Fruit fly (Drosophila melanogaster) Kc167 (cell line): Measurements from ENCODE around the gene Herc4.
A peak's percentile ranks its signal among the peaks of the same experiment; 100 is the strongest.

Experiments
- Myc ChIP-seq: fragments of >200 bp; optimal IDR thresholded peaks from 2 replicates; lab custom pipeline; 2017; ENCODE audit warnings: missing external identifiers
- Sin3A ChIP-seq: fragments of >200 bp; optimal IDR thresholded peaks from 2 replicates; lab custom pipeline; 2018; ENCODE audit warnings: missing external identifiers
- h ChIP-seq: fragments of >200 bp; optimal IDR thresholded peaks from 3 replicates; lab custom pipeline; 2018; ENCODE audit warnings: missing external identifiers
- insv ChIP-seq: fragments of >200 bp; optimal IDR thresholded peaks from 3 replicates; lab custom pipeline; 2018; ENCODE audit warnings: missing external identifiers
- psq ChIP-seq: fragments of >200 bp; optimal IDR thresholded peaks from 2 replicates; lab custom pipeline; 2017; ENCODE audit warnings: missing external identifiers
- ttk ChIP-seq: sonication (Bioruptor generic); optimal IDR thresholded peaks from 2 replicates; lab custom pipeline; 2017; ENCODE audit warnings: missing external identifiers

Gene Herc4

dm6 chr3L:1323136-1323535 is 9.6 kb downstream of the Herc4 start:
- TF ChIP-seq psq (lab: Kevin White, UChicago) (no peak), insv (lab: Kevin White, UChicago) (no peak)

- TF ChIP-seq psq (lab: Kevin White, UChicago) (no peak), h (no peak), Sin3A (lab: Kevin White, UChicago) (no peak), Myc (lab: Kevin White, UChicago) (no peak), ttk (lab: Kevin White, UChicago) (no peak), insv (lab: Kevin White, UChicago) (no peak)
Observed at dm6 chr3L:1324818-1325625, 11.5 kb downstream of the Herc4 start.

dm6 chr3L:1325626-1325937 is 12.1 kb downstream of the Herc4 start:
- TF ChIP-seq Myc (lab: Kevin White, UChicago) = no peak
- no peak for TF ChIP-seq h
- no peak for TF ChIP-seq psq (lab: Kevin White, UChicago)
- no peak for TF ChIP-seq ttk (lab: Kevin White, UChicago)
- no peak for TF ChIP-seq Sin3A (lab: Kevin White, UChicago)
- TF ChIP-seq insv (lab: Kevin White, UChicago) = no peak

- peak; percentile 70 for TF ChIP-seq psq (lab: Kevin White, UChicago)
- no peak for TF ChIP-seq Sin3A (lab: Kevin White, UChicago)
- no peak for TF ChIP-seq insv (lab: Kevin White, UChicago)
- no peak for TF ChIP-seq ttk (lab: Kevin White, UChicago)
Observed at dm6 chr3L:1329724-1330123, 16.2 kb downstream of the Herc4 start, which contains the start of gene ND-ACP. TSS of gene ND-ACP (plus strand) at chr3L:1329949.

- TF ChIP-seq psq (lab: Kevin White, UChicago) (no peak), Sin3A (lab: Kevin White, UChicago) (no peak), ttk (lab: Kevin White, UChicago) (no peak), Myc (lab: Kevin White, UChicago) (no peak), h (no peak), insv (lab: Kevin White, UChicago) (no peak)
Observed at dm6 chr3L:1330420-1330819, 16.9 kb downstream of the Herc4 start.

- TF ChIP-seq Sin3A (lab: Kevin White, UChicago) (no peak), insv (lab: Kevin White, UChicago) (no peak), Myc (lab: Kevin White, UChicago) (no peak), h (no peak), ttk (lab: Kevin White, UChicago) (no peak), psq (lab: Kevin White, UChicago) (no peak)
Observed at dm6 chr3L:1331542-1331941, 18.0 kb downstream of the Herc4 start, which contains the start of gene msd1. TSS of gene msd1 (plus strand) at chr3L:1331744.

- TF ChIP-seq psq (lab: Kevin White, UChicago) = no peak
- no peak for TF ChIP-seq Sin3A (lab: Kevin White, UChicago)
- TF ChIP-seq Myc (lab: Kevin White, UChicago) = no peak
- TF ChIP-seq insv (lab: Kevin White, UChicago) = no peak
- no peak for TF ChIP-seq h
- TF ChIP-seq ttk (lab: Kevin White, UChicago) = no peak
Observed at dm6 chr3L:1332973-1333372, 19.5 kb downstream of the Herc4 start, which contains the start of gene msd5. TSS of gene msd5 (minus strand) at chr3L:1333146.

dm6 chr3L:1334571-1335427 is 21.3 kb downstream of the Herc4 start, which contains the start of the genes Hmbs and CG2211:
TSS of gene Hmbs (plus strand) at chr3L:1334889.
TSS of gene CG2211 (minus strand) at chr3L:1335359.
- TF ChIP-seq Myc (lab: Kevin White, UChicago) (no peak), psq (lab: Kevin White, UChicago) (no peak), ttk (lab: Kevin White, UChicago) (no peak), Sin3A (lab: Kevin White, UChicago) (no peak), h (no peak), insv (lab: Kevin White, UChicago) (no peak)

dm6 chr3L:1335428-1335764 is 21.9 kb downstream of the Herc4 start:
- TF ChIP-seq h (no peak), psq (lab: Kevin White, UChicago) (no peak), insv (lab: Kevin White, UChicago) (no peak), Myc (lab: Kevin White, UChicago) (no peak), ttk (lab: Kevin White, UChicago) (no peak), Sin3A (lab: Kevin White, UChicago) (no peak)

dm6 chr3L:1335989-1336961 is 22.8 kb downstream of the Herc4 start:
- TF ChIP-seq Myc (lab: Kevin White, UChicago) = no peak
- no peak for TF ChIP-seq ttk (lab: Kevin White, UChicago)
- no peak for TF ChIP-seq h
- no peak for TF ChIP-seq psq (lab: Kevin White, UChicago)
- no peak for TF ChIP-seq Sin3A (lab: Kevin White, UChicago)
- TF ChIP-seq insv (lab: Kevin White, UChicago) = no peak
